Worm (Caenorhabditis elegans) whole organism, L2 larva: ENCODE data around the gene max-2.

ENCODE experiments used
- C34F6.9 ChIP-seq: fragments of 150-350 bp; optimal IDR thresholded peaks from 2 replicates; lab custom pipeline; 2014; ENCODE audit warnings: missing biosample characterization, missing genetic modification characterization
- R02D3.7 ChIP-seq: fragments of 150-350 bp; optimal IDR thresholded peaks from 2 replicates; lab custom pipeline; 2014; ENCODE audit warnings: missing biosample characterization, missing genetic modification characterization
- Y55F3AM.14 ChIP-seq: fragments of 200-800 bp; sonication (Bioruptor generic); optimal IDR thresholded peaks from 2 replicates; lab custom pipeline; 2018; ENCODE audit warnings: mild to moderate bottlenecking, missing genetic modification characterization, missing compliant biosample characterization
- ZK546.5 ChIP-seq: sonication (generic microtip); optimal IDR thresholded peaks from 2 replicates; lab custom pipeline; 2017; ENCODE audit warnings: missing biosample characterization, missing genetic modification characterization
- ama-1 ChIP-seq: fragments of 150-350 bp; optimal IDR thresholded peaks from 2 replicates; lab custom pipeline; 2018; ENCODE audit warnings: inconsistent platforms
- blmp-1 ChIP-seq: sonication (generic microtip); optimal IDR thresholded peaks from 2 replicates; lab custom pipeline; 2017; ENCODE audit warnings: missing genetic modification characterization, mild to moderate bottlenecking, missing compliant biosample characterization, antibody characterized with exemption, moderate library complexity; ENCODE audit not compliant: insufficient read depth
- ceh-16 ChIP-seq: fragments of 150-350 bp; optimal IDR thresholded peaks from 2 replicates; lab custom pipeline; 2014; ENCODE audit warnings: missing biosample characterization, missing genetic modification characterization
- ceh-82 ChIP-seq: fragments of 150-350 bp; optimal IDR thresholded peaks from 2 replicates; lab custom pipeline; 2014; ENCODE audit warnings: missing biosample characterization, missing genetic modification characterization
- crh-2 ChIP-seq: sonication (generic microtip); optimal IDR thresholded peaks from 2 replicates; lab custom pipeline; 2017; ENCODE audit warnings: missing biosample characterization, missing genetic modification characterization
- egl-27 ChIP-seq: sonication (generic microtip); optimal IDR thresholded peaks from 3 replicates; lab custom pipeline; 2017; ENCODE audit warnings: missing biosample characterization, missing genetic modification reagents, missing genetic modification characterization
- elt-1 ChIP-seq: fragments of 150-350 bp; optimal IDR thresholded peaks from 2 replicates; lab custom pipeline; 2014; ENCODE audit warnings: missing biosample characterization, missing genetic modification characterization
- fos-1 ChIP-seq: fragments of 150-350 bp; optimal IDR thresholded peaks from 2 replicates; lab custom pipeline; 2014; ENCODE audit warnings: missing biosample characterization, missing genetic modification characterization
- gmeb-1 ChIP-seq: fragments of 150-350 bp; optimal IDR thresholded peaks from 2 replicates; lab custom pipeline; 2014; ENCODE audit warnings: missing biosample characterization, missing genetic modification characterization
- lin-13 ChIP-seq: fragments of 150-350 bp; optimal IDR thresholded peaks from 2 replicates; lab custom pipeline; 2014; ENCODE audit warnings: missing biosample characterization, missing genetic modification reagents, missing genetic modification characterization
- lsy-2 ChIP-seq, 2 experiments: fragments of 150-350 bp in 1 of 2; sonication (generic microtip) in 1 of 2; optimal IDR thresholded peaks; 2 replicates each; lab custom pipeline; 2014 to 2017; ENCODE audit warnings: missing biosample characterization in 2 of 2, missing genetic modification characterization in 2 of 2
- mab-5 ChIP-seq: fragments of 150-350 bp; optimal IDR thresholded peaks from 2 replicates; lab custom pipeline; 2014; ENCODE audit warnings: missing biosample characterization, missing genetic modification characterization
- mbf-1 ChIP-seq: sonication (generic microtip); optimal IDR thresholded peaks from 2 replicates; lab custom pipeline; 2017; ENCODE audit warnings: missing biosample characterization, missing genetic modification characterization
- mdl-1 ChIP-seq, 2 experiments: fragments of 150-350 bp in 1 of 2; sonication (generic microtip) in 1 of 2; optimal IDR thresholded peaks; 2 replicates each; lab custom pipeline; 2017; ENCODE audit warnings: missing biosample characterization in 2 of 2, missing genetic modification characterization in 2 of 2
- nhr-10 ChIP-seq: sonication (generic microtip); optimal IDR thresholded peaks from 2 replicates; lab custom pipeline; 2017; ENCODE audit warnings: missing biosample characterization, missing genetic modification characterization
- nhr-11 ChIP-seq: fragments of 150-350 bp; optimal IDR thresholded peaks from 2 replicates; lab custom pipeline; 2014; ENCODE audit warnings: missing biosample characterization, missing genetic modification characterization
- nhr-12 ChIP-seq: fragments of 150-350 bp; optimal IDR thresholded peaks from 2 replicates; lab custom pipeline; 2014; ENCODE audit warnings: missing biosample characterization, missing genetic modification characterization
- nhr-129 ChIP-seq: fragments of 150-350 bp; optimal IDR thresholded peaks from 2 replicates; lab custom pipeline; 2014; ENCODE audit warnings: missing biosample characterization, missing genetic modification characterization
- nhr-21 ChIP-seq: fragments of 150-350 bp; optimal IDR thresholded peaks from 2 replicates; lab custom pipeline; 2014; ENCODE audit warnings: missing biosample characterization, missing genetic modification characterization
- nhr-23 ChIP-seq: fragments of 150-350 bp; optimal IDR thresholded peaks from 2 replicates; lab custom pipeline; 2014; ENCODE audit warnings: missing biosample characterization, missing genetic modification reagents, missing genetic modification characterization
- nhr-237 ChIP-seq: fragments of 150-350 bp; optimal IDR thresholded peaks from 2 replicates; lab custom pipeline; 2014; ENCODE audit warnings: missing biosample characterization, missing genetic modification characterization
- nhr-25 ChIP-seq: fragments of 150-350 bp; sonication (generic microtip); optimal IDR thresholded peaks from 3 replicates; lab custom pipeline; 2014; ENCODE audit warnings: missing biosample characterization, missing genetic modification characterization
- nhr-6 ChIP-seq: fragments of 150-350 bp; optimal IDR thresholded peaks from 2 replicates; lab custom pipeline; 2014; ENCODE audit warnings: missing biosample characterization, missing genetic modification characterization
- sem-4 ChIP-seq: fragments of 150-350 bp; optimal IDR thresholded peaks from 2 replicates; lab custom pipeline; 2014; ENCODE audit warnings: missing biosample characterization, missing genetic modification reagents, missing genetic modification characterization
- skn-1 ChIP-seq: sonication (generic microtip); optimal IDR thresholded peaks from 2 replicates; lab custom pipeline; 2017; ENCODE audit warnings: missing biosample characterization, missing genetic modification characterization
- sma-3 ChIP-seq: sonication (generic microtip); optimal IDR thresholded peaks from 2 replicates; lab custom pipeline; 2016; ENCODE audit warnings: missing genetic modification reagents, missing genetic modification characterization, missing compliant biosample characterization
- sma-9 ChIP-seq, 2 experiments: fragments of 150-350 bp in 1 of 2; sonication (generic microtip) in 1 of 2; optimal IDR thresholded peaks; 2 replicates each; lab custom pipeline; 2014 to 2016; ENCODE audit warnings: missing genetic modification characterization in 2 of 2, mild to moderate bottlenecking in 1 of 2, missing biosample characterization in 1 of 2, missing compliant biosample characterization in 1 of 2, missing genetic modification reagents in 1 of 2, moderate library complexity in 1 of 2
- snpc-4 ChIP-seq: fragments of 150-350 bp; optimal IDR thresholded peaks from 2 replicates; lab custom pipeline; 2014; ENCODE audit warnings: missing biosample characterization, missing genetic modification characterization
- ztf-4 ChIP-seq: fragments of 150-350 bp; optimal IDR thresholded peaks from 2 replicates; lab custom pipeline; 2014; ENCODE audit warnings: missing biosample characterization, missing genetic modification characterization

max-2 gene

ce11 chrII:13012684-13013083 is 13.0 kb downstream of the max-2 start:
- TF ChIP-seq blmp-1 (no peak), mbf-1 (tag; lab: Kevin White, UChicago) (no peak), snpc-4 (tag; lab: Kevin White, UChicago) (no peak), sma-3 (GFP tag; lab: Kevin White, UChicago) (no peak), mdl-1 (tag; optimal IDR thresholded peaks at IDR 0.05; lab: Kevin White, UChicago) (no peak), elt-1 (tag; lab: Kevin White, UChicago) (no peak), nhr-237 (no peak), nhr-10 (tag; lab: Kevin White, UChicago) (no peak), ceh-82 (tag; lab: Kevin White, UChicago) (no peak), ZK546.5 (tag; lab: Kevin White, UChicago) (no peak), sem-4 (tag; lab: Kevin White, UChicago) (no peak), mab-5 (tag; lab: Kevin White, UChicago) (no peak), nhr-12 (tag; lab: Kevin White, UChicago) (no peak), ztf-4 (tag; lab: Kevin White, UChicago) (no peak), lsy-2 (tag; optimal IDR thresholded peaks at IDR 0.05; lab: Kevin White, UChicago) (no peak)

- TF ChIP-seq crh-2 (no peak), ZK546.5 (tag; lab: Kevin White, UChicago) (no peak), lsy-2 (tag; optimal IDR thresholded peaks at IDR 0.05; lab: Kevin White, UChicago) (peak in 1 of 2 experiments; percentile 11), C34F6.9 (tag; lab: Kevin White, UChicago) (no peak), nhr-23 (tag; lab: Kevin White, UChicago) (no peak), R02D3.7 (no peak), egl-27 (no peak), sma-9 (GFP tag; optimal IDR thresholded peaks at IDR 0.05; lab: Kevin White, UChicago) (peak; percentile 22), sma-9 (tag; optimal IDR thresholded peaks at IDR 0.05; lab: Kevin White, UChicago) (no peak), nhr-129 (tag; lab: Kevin White, UChicago) (no peak), blmp-1 (peak; percentile 25)
These were observed 17.8 kb downstream of the max-2 start, which contains the start of gene oig-2 for ce11 chrII:13007717-13008461. Gene oig-2, minus strand, starts transcription at chrII:13008164.

ce11 chrII:13006283-13006682 is 19.4 kb downstream of the max-2 start:
- TF ChIP-seq nhr-129 (tag; lab: Kevin White, UChicago): no peak
- TF ChIP-seq mdl-1 (tag; optimal IDR thresholded peaks at IDR 0.05; lab: Kevin White, UChicago): no peak
- TF ChIP-seq fos-1: peak; percentile 17
- no peak for TF ChIP-seq mbf-1 (tag; lab: Kevin White, UChicago)
- TF ChIP-seq blmp-1: peak; percentile 27
- TF ChIP-seq nhr-25 (tag; lab: Kevin White, UChicago): peak; percentile 26
- TF ChIP-seq lsy-2 (tag; optimal IDR thresholded peaks at IDR 0.05; lab: Kevin White, UChicago): peak in 1 of 2 experiments; percentile 36
- TF ChIP-seq crh-2: peak; percentile 74
- TF ChIP-seq C34F6.9 (tag; lab: Kevin White, UChicago): no peak
- TF ChIP-seq sma-9 (GFP tag; optimal IDR thresholded peaks at IDR 0.05; lab: Kevin White, UChicago): peak; percentile 82
- no peak for TF ChIP-seq sma-9 (tag; optimal IDR thresholded peaks at IDR 0.05; lab: Kevin White, UChicago)
- TF ChIP-seq Y55F3AM.14 (GFP tag; lab: Kevin White, UChicago): no peak
- TF ChIP-seq ceh-16: no peak
- TF ChIP-seq nhr-21 (tag; lab: Kevin White, UChicago): peak; percentile 56
- TF ChIP-seq sem-4 (tag; lab: Kevin White, UChicago): no peak
- no peak for TF ChIP-seq ama-1 (lab: Kevin White, UChicago)
- no peak for TF ChIP-seq nhr-6
- TF ChIP-seq sma-3 (GFP tag; lab: Kevin White, UChicago): peak; percentile 23

- no peak for TF ChIP-seq lsy-2 (tag; optimal IDR thresholded peaks at IDR 0.05; lab: Kevin White, UChicago)
- no peak for TF ChIP-seq egl-27
- no peak for TF ChIP-seq lin-13 (GFP tag; lab: Kevin White, UChicago)
- no peak for TF ChIP-seq skn-1 (tag; lab: Kevin White, UChicago)
- TF ChIP-seq gmeb-1 (tag; lab: Kevin White, UChicago): no peak
- TF ChIP-seq nhr-11 (tag; lab: Kevin White, UChicago): no peak
- no peak for TF ChIP-seq ceh-16
These were observed 20.8 kb downstream of the max-2 start for ce11 chrII:13004872-13005252.
